Worm (Caenorhabditis elegans) whole organism, L2 larva: ENCODE data around the gene F31F4.17.

Source experiments
- C34F6.9 ChIP-seq: fragments of 150-350 bp; optimal IDR thresholded peaks from 2 replicates; lab custom pipeline; 2014; ENCODE audit warnings: missing biosample characterization, missing genetic modification characterization
- ZK546.5 ChIP-seq: sonication (generic microtip); optimal IDR thresholded peaks from 2 replicates; lab custom pipeline; 2017; ENCODE audit warnings: missing biosample characterization, missing genetic modification characterization
- alr-1 ChIP-seq: fragments of 150-350 bp; optimal IDR thresholded peaks from 2 replicates; lab custom pipeline; 2014; ENCODE audit warnings: missing biosample characterization, missing genetic modification characterization
- aly-2 ChIP-seq: fragments of 150-350 bp; optimal IDR thresholded peaks from 2 replicates; lab custom pipeline; 2014; ENCODE audit warnings: missing biosample characterization, missing genetic modification characterization
- ceh-16 ChIP-seq: fragments of 150-350 bp; optimal IDR thresholded peaks from 2 replicates; lab custom pipeline; 2014; ENCODE audit warnings: missing biosample characterization, missing genetic modification characterization
- dmd-4 ChIP-seq: sonication (generic microtip); optimal IDR thresholded peaks from 2 replicates; lab custom pipeline; 2017; ENCODE audit warnings: missing biosample characterization, missing genetic modification characterization
- egl-27 ChIP-seq: sonication (generic microtip); optimal IDR thresholded peaks from 3 replicates; lab custom pipeline; 2017; ENCODE audit warnings: missing biosample characterization, missing genetic modification reagents, missing genetic modification characterization
- elt-1 ChIP-seq: fragments of 150-350 bp; optimal IDR thresholded peaks from 2 replicates; lab custom pipeline; 2014; ENCODE audit warnings: missing biosample characterization, missing genetic modification characterization
- elt-3 ChIP-seq: sonication (generic microtip); optimal IDR thresholded peaks from 2 replicates; lab custom pipeline; 2017; ENCODE audit warnings: missing biosample characterization, missing genetic modification characterization
- fos-1 ChIP-seq: fragments of 150-350 bp; optimal IDR thresholded peaks from 2 replicates; lab custom pipeline; 2014; ENCODE audit warnings: missing biosample characterization, missing genetic modification characterization
- gmeb-1 ChIP-seq: fragments of 150-350 bp; optimal IDR thresholded peaks from 2 replicates; lab custom pipeline; 2014; ENCODE audit warnings: missing biosample characterization, missing genetic modification characterization
- lin-11 ChIP-seq: fragments of 150-350 bp; sonication (generic microtip); optimal IDR thresholded peaks from 2 replicates; lab custom pipeline; 2014; ENCODE audit warnings: missing biosample characterization, missing genetic modification characterization, inconsistent platforms, mixed read lengths
- lin-13 ChIP-seq: fragments of 150-350 bp; optimal IDR thresholded peaks from 2 replicates; lab custom pipeline; 2014; ENCODE audit warnings: missing biosample characterization, missing genetic modification reagents, missing genetic modification characterization
- lsy-2 ChIP-seq, 2 experiments: fragments of 150-350 bp in 1 of 2; sonication (generic microtip) in 1 of 2; optimal IDR thresholded peaks; 2 replicates each; lab custom pipeline; 2014 to 2017; ENCODE audit warnings: missing biosample characterization in 2 of 2, missing genetic modification characterization in 2 of 2
- mab-5 ChIP-seq: fragments of 150-350 bp; optimal IDR thresholded peaks from 2 replicates; lab custom pipeline; 2014; ENCODE audit warnings: missing biosample characterization, missing genetic modification characterization
- mdl-1 ChIP-seq, 2 experiments: fragments of 150-350 bp in 1 of 2; sonication (generic microtip) in 1 of 2; optimal IDR thresholded peaks; 2 replicates each; lab custom pipeline; 2017; ENCODE audit warnings: missing biosample characterization in 2 of 2, missing genetic modification characterization in 2 of 2
- nhr-12 ChIP-seq: fragments of 150-350 bp; optimal IDR thresholded peaks from 2 replicates; lab custom pipeline; 2014; ENCODE audit warnings: missing biosample characterization, missing genetic modification characterization
- nhr-129 ChIP-seq: fragments of 150-350 bp; optimal IDR thresholded peaks from 2 replicates; lab custom pipeline; 2014; ENCODE audit warnings: missing biosample characterization, missing genetic modification characterization
- nhr-21 ChIP-seq: fragments of 150-350 bp; optimal IDR thresholded peaks from 2 replicates; lab custom pipeline; 2014; ENCODE audit warnings: missing biosample characterization, missing genetic modification characterization
- nhr-23 ChIP-seq: fragments of 150-350 bp; optimal IDR thresholded peaks from 2 replicates; lab custom pipeline; 2014; ENCODE audit warnings: missing biosample characterization, missing genetic modification reagents, missing genetic modification characterization
- nhr-237 ChIP-seq: fragments of 150-350 bp; optimal IDR thresholded peaks from 2 replicates; lab custom pipeline; 2014; ENCODE audit warnings: missing biosample characterization, missing genetic modification characterization
- peb-1 ChIP-seq: fragments of 150-350 bp; optimal IDR thresholded peaks from 2 replicates; lab custom pipeline; 2014; ENCODE audit warnings: missing biosample characterization, missing genetic modification characterization
- sem-4 ChIP-seq: fragments of 150-350 bp; optimal IDR thresholded peaks from 2 replicates; lab custom pipeline; 2014; ENCODE audit warnings: missing biosample characterization, missing genetic modification reagents, missing genetic modification characterization
- skn-1 ChIP-seq: sonication (generic microtip); optimal IDR thresholded peaks from 2 replicates; lab custom pipeline; 2017; ENCODE audit warnings: missing biosample characterization, missing genetic modification characterization
- sma-9 ChIP-seq, 2 experiments: fragments of 150-350 bp in 1 of 2; sonication (generic microtip) in 1 of 2; optimal IDR thresholded peaks; 2 replicates each; lab custom pipeline; 2014 to 2016; ENCODE audit warnings: missing genetic modification characterization in 2 of 2, mild to moderate bottlenecking in 1 of 2, missing biosample characterization in 1 of 2, missing compliant biosample characterization in 1 of 2, missing genetic modification reagents in 1 of 2, moderate library complexity in 1 of 2
- unc-39 ChIP-seq: fragments of 150-350 bp; optimal IDR thresholded peaks from 2 replicates; lab custom pipeline; 2014; ENCODE audit warnings: missing biosample characterization, missing genetic modification characterization
- unc-55 ChIP-seq: fragments of 150-350 bp; sonication (generic microtip); optimal IDR thresholded peaks from 3 replicates; lab custom pipeline; 2014; ENCODE audit warnings: missing biosample characterization, missing genetic modification reagents, missing genetic modification characterization
- unc-62 ChIP-seq: fragments of 150-350 bp; optimal IDR thresholded peaks from 2 replicates; lab custom pipeline; 2014; ENCODE audit warnings: missing biosample characterization, missing genetic modification reagents, missing genetic modification characterization
- ztf-1 ChIP-seq: fragments of 200-800 bp; sonication (Bioruptor generic); conservative IDR thresholded peaks from 2 replicates; pipeline ENCODE4 v1.3.6; 2022; ENCODE audit warnings: missing genetic modification characterization, missing compliant biosample characterization
- ztf-11 ChIP-seq: sonication (generic microtip); optimal IDR thresholded peaks from 2 replicates; lab custom pipeline; 2017; ENCODE audit warnings: missing biosample characterization, missing genetic modification characterization
- ztf-4 ChIP-seq: fragments of 150-350 bp; optimal IDR thresholded peaks from 2 replicates; lab custom pipeline; 2014; ENCODE audit warnings: missing biosample characterization, missing genetic modification characterization

The F31F4.17 gene

ce11 chrV:695914-696313, 35.8 kb upstream of the F31F4.17 start, which contains the start of gene srj-52:
Gene srj-52, minus strand, starts transcription at chrV:696014.
- TF ChIP-seq gmeb-1 (tag; lab: Kevin White, UChicago) (no peak), nhr-23 (no peak), mdl-1 (tag; optimal IDR thresholded peaks at IDR 0.05; lab: Kevin White, UChicago) (no peak), elt-3 (no peak), ztf-1 (GFP tag; lab: Robert Waterston, UW) (no peak), ztf-11 (tag; lab: Kevin White, UChicago) (no peak), nhr-21 (tag; lab: Kevin White, UChicago) (no peak), unc-55 (no peak)

- no peak for TF ChIP-seq skn-1 (tag; lab: Kevin White, UChicago)
- no peak for TF ChIP-seq lsy-2 (tag; optimal IDR thresholded peaks at IDR 0.05; lab: Kevin White, UChicago)
- no peak for TF ChIP-seq sem-4
- no peak for TF ChIP-seq dmd-4
- no peak for TF ChIP-seq ZK546.5 (tag; lab: Kevin White, UChicago)
- TF ChIP-seq nhr-129 (tag; lab: Kevin White, UChicago): no peak
- TF ChIP-seq peb-1: no peak
- TF ChIP-seq, all 48 proteins: peak for 0
Measured at ce11 chrV:694625-695024, 34.5 kb upstream of the F31F4.17 start, which contains the start of gene srj-53. Gene srj-53, minus strand, starts transcription at chrV:694725.

DNA sequence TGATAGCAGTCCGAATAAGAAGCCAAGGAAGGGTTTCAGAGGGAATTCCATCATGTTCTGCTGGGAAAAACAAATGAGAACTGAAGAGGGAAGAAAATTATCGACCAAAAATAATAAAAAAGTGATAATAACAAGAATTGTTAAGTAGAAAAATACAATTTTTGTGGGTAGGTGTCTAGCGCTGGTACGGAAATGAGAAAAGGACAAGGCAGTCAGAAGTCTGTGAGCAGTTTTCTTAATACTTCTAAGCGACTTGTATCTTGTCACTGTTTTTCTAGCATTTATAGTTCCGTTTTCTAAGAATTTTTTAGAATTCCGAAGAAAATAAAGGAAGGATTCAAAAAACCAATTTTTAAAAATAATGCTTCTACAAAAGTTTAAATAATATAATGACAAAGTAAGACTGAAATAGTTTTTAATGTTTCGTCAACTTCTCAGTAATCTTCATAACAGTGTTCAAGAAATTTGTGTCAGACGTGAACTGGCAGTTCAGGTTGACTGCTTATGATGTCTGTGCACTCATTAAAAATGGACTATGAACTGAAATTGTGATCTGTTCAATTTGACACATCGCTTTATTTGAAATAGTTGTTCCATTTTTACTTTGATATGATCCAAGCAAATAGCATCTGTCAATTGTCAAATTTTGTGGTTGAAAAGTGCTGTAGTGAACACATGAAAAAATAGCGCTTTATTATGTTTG, 32.8 kb upstream of the F31F4.17 start, which contains the start of gene srx-4:
TSS of gene srx-4 (minus strand) at position 51 of the 703 bp plus-strand sequence.
- TF ChIP-seq ceh-16 (tag; lab: Kevin White, UChicago): no peak
- no peak for TF ChIP-seq lin-11 (tag; lab: Kevin White, UChicago)
- TF ChIP-seq sma-9 (GFP tag; optimal IDR thresholded peaks at IDR 0.05; lab: Kevin White, UChicago): no peak
- no peak for TF ChIP-seq sma-9 (tag; optimal IDR thresholded peaks at IDR 0.05; lab: Kevin White, UChicago)
- TF ChIP-seq unc-62 (GFP tag; lab: Kevin White, UChicago): no peak
- TF ChIP-seq peb-1: no peak
- no peak for TF ChIP-seq nhr-12
- TF ChIP-seq sem-4: no peak
- no peak for TF ChIP-seq alr-1 (tag; lab: Kevin White, UChicago)
- TF ChIP-seq elt-3: no peak
- no peak for TF ChIP-seq ztf-4 (tag; lab: Kevin White, UChicago)
- TF ChIP-seq elt-1: no peak
- no peak for TF ChIP-seq skn-1 (tag; lab: Kevin White, UChicago)
- TF ChIP-seq C34F6.9 (tag; lab: Kevin White, UChicago): no peak

DNA sequence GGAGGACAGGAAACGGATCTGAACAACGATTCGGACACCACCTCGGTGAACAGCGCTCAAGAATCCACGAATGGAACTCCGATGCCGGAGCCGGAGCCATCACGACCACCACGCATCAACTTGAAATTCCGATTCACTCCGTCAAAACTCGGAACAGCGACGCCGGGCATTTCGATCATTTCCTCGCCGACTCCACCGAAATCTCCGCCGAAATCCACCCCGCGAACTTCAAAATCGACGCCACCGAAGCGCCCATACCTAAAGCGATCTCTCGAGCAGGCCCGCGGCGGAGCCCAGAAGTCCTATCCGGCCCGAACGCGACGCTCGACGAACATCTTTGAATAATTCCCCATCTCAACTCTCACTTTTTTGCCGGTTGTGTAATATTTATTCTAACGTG, 29.4 kb upstream of the F31F4.17 start:
- TF ChIP-seq lin-11 (tag; lab: Kevin White, UChicago) (no peak), aly-2 (tag; lab: Kevin White, UChicago) (no peak), mdl-1 (tag; optimal IDR thresholded peaks at IDR 0.05; lab: Kevin White, UChicago) (no peak), mab-5 (tag; lab: Kevin White, UChicago) (no peak), elt-1 (no peak), unc-39 (tag; lab: Kevin White, UChicago) (no peak), ceh-16 (tag; lab: Kevin White, UChicago) (no peak), nhr-237 (tag; lab: Kevin White, UChicago) (no peak), nhr-21 (tag; lab: Kevin White, UChicago) (no peak), lin-13 (GFP tag; lab: Kevin White, UChicago) (no peak), sem-4 (no peak)

- no peak for TF ChIP-seq mab-5 (tag; lab: Kevin White, UChicago)
- TF ChIP-seq, all 48 proteins: peak for 0
Measured at ce11 chrV:687384-687783, 27.3 kb upstream of the F31F4.17 start, which contains the start of gene H25P19.1. Gene H25P19.1, plus strand, starts transcription at chrV:687684.

DNA sequence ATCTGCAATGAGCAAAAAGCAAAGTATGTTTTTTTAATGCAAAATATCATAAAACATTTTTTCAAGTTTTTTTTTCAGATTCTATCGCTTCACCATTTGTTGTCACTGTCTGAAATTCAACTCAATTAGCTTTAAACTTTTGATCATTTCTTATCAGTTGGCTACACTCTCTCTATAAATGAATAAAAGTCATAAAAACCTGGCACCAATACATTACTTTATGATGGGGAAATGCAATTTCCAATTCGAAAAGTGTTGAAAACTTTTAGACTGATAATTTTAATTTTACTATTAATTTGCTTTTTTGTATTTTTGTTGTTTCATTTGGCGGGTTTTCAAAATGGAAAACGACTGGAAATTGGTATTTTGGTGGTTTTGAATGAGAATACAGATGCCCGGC, 23.7 kb upstream of the F31F4.17 start, which contains the start of gene F31F4.1:
TSS of gene F31F4.1 (plus strand) at position 203 of the 400 bp plus-strand sequence.
- peak; percentile 29 for TF ChIP-seq fos-1 (tag; lab: Kevin White, UChicago)
- TF ChIP-seq egl-27 (tag; lab: Kevin White, UChicago): no peak
- TF ChIP-seq, all 48 proteins: peak for 1
